Fruit fly (Drosophila melanogaster) whole organism, wandering third instar larva: ENCODE measurements around the gene Taf4.

Source experiments
- Abd-B ChIP-seq: fragments of >200 bp; optimal IDR thresholded peaks from 2 replicates; lab custom pipeline; 2017; ENCODE audit warnings: missing biosample characterization, missing genetic modification characterization
- CG9705 ChIP-seq: fragments of 200-800 bp; sonication (Bioruptor generic); optimal IDR thresholded peaks from 2 replicates; lab custom pipeline; 2018; ENCODE audit warnings: missing biosample characterization, mild to moderate bottlenecking, missing genetic modification characterization
- Dfd ChIP-seq: fragments of >200 bp; optimal IDR thresholded peaks from 2 replicates; lab custom pipeline; 2017; ENCODE audit warnings: missing biosample characterization, missing genetic modification characterization
- Hnf4 ChIP-seq: fragments of 200-800 bp; sonication (Bioruptor generic); optimal IDR thresholded peaks from 2 replicates; lab custom pipeline; 2016; ENCODE audit warnings: missing biosample characterization, mild to moderate bottlenecking, missing genetic modification characterization
- N ChIP-seq: fragments of >200 bp; optimal IDR thresholded peaks from 2 replicates; lab custom pipeline; 2018; ENCODE audit warnings: missing biosample characterization, missing external identifiers, missing genetic modification characterization
- h ChIP-seq: fragments of 200-800 bp; sonication (Bioruptor generic); optimal IDR thresholded peaks from 3 replicates; lab custom pipeline; 2016; ENCODE audit warnings: missing biosample characterization, mild to moderate bottlenecking, missing genetic modification characterization
- pan ChIP-seq: fragments of >200 bp; optimal IDR thresholded peaks from 2 replicates; lab custom pipeline; 2017
- psq ChIP-seq: fragments of 200-800 bp; sonication (Bioruptor generic); optimal IDR thresholded peaks from 3 replicates; lab custom pipeline; 2017; ENCODE audit warnings: missing biosample characterization, mild to moderate bottlenecking, missing genetic modification characterization, moderate library complexity

DNA sequence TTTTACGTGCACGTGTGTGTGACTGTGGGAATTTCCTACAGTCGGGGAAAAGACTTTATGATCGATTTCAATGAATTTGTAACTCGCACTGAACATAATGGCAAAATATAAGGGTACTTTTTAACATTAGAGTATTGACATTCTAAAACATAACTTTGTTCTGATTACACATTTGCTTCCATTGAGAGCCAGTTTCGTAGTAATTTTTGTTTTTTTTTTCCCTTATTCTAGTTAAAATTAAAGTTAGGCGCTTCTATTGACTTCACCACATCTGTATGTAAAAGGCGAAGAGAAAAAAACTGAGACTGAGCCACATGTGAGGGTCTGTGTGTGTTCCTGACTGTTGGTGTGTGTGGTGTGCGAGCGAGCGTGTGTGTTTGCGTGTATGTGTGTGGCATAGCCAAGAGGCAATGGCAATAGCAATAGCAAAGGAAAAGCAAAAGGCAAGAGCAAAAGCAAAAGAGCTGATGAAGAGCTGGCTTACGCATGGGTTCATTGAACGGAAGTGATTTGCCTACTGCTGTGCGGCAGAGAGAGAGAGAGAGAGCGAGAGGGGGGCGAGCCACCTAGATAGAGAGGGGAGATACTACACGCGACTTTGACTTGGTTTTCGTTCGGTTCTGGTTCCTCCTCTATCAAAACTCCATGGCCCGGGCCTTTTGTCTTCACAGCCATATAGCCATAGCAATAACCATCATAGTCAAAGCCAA is 49.0 kb downstream of the Taf4 start:
- no peak for TF ChIP-seq CG9705
- TF ChIP-seq N = no peak
- TF ChIP-seq Hnf4 (GFP tag; lab: Kevin White, UChicago) = peak; percentile 23
- TF ChIP-seq Dfd = no peak
- no peak for TF ChIP-seq Abd-B (GFP tag; lab: Kevin White, UChicago)
- TF ChIP-seq psq (GFP tag; lab: Kevin White, UChicago) = no peak
- no peak for TF ChIP-seq pan (lab: Kevin White, UChicago)
- peak; percentile 13 for TF ChIP-seq h
